Fruit fly (Drosophila melanogaster) whole organism, prepupa: ENCODE results near the gene Tpc1.
A peak's percentile ranks its signal among the peaks of the same experiment; 100 is the strongest.

Source experiments
- Blimp-1 ChIP-seq: fragments of 200-800 bp; sonication (Bioruptor generic); optimal IDR thresholded peaks from 3 replicates; lab custom pipeline; 2017; ENCODE audit warnings: missing biosample characterization, missing genetic modification characterization, mild to moderate bottlenecking, moderate library complexity, missing genetic modification reagents
- CG10631 ChIP-seq: fragments of 200-800 bp; sonication (Bioruptor generic); optimal IDR thresholded peaks from 2 replicates; lab custom pipeline; 2016; ENCODE audit warnings: missing biosample characterization, missing genetic modification characterization
- CG10669 ChIP-seq: fragments of 200-800 bp; sonication (Bioruptor generic); optimal IDR thresholded peaks from 3 replicates; lab custom pipeline; 2018; ENCODE audit warnings: missing biosample characterization, mild to moderate bottlenecking, missing genetic modification characterization, moderate library complexity
- CG11294 ChIP-seq: fragments of 200-800 bp; sonication (Bioruptor generic); IDR thresholded peaks from 2 replicates; pipeline ENCODE4 v1.3.6; 2022; ENCODE audit warnings: missing biosample characterization, missing genetic modification characterization
- CG11902 ChIP-seq: fragments of 200-800 bp; sonication (Bioruptor generic); optimal IDR thresholded peaks from 3 replicates; lab custom pipeline; 2016; ENCODE audit warnings: missing biosample characterization, missing genetic modification characterization
- CG15336 ChIP-seq: fragments of 200-800 bp; sonication (Bioruptor generic); IDR thresholded peaks from 2 replicates; pipeline ENCODE4 v1.3.6; 2022; ENCODE audit warnings: missing biosample characterization, missing genetic modification characterization
- CG3032 ChIP-seq: fragments of 200-800 bp; optimal IDR thresholded peaks from 2 replicates; lab custom pipeline; 2019; ENCODE audit warnings: missing biosample characterization, mild to moderate bottlenecking, missing genetic modification characterization, moderate library complexity
- CG31627 ChIP-seq: fragments of 200-800 bp; sonication (Bioruptor generic); optimal IDR thresholded peaks from 3 replicates; lab custom pipeline; 2016; ENCODE audit warnings: missing biosample characterization, missing genetic modification characterization
- CG32006 ChIP-seq: fragments of 200-800 bp; sonication (Bioruptor generic); optimal IDR thresholded peaks from 3 replicates; lab custom pipeline; 2017; ENCODE audit warnings: missing biosample characterization, mild to moderate bottlenecking, missing genetic modification characterization
- CG34406 ChIP-seq: fragments of 200-800 bp; sonication (Bioruptor generic); optimal IDR thresholded peaks from 3 replicates; lab custom pipeline; 2016; ENCODE audit warnings: missing biosample characterization, missing genetic modification characterization
- CG3919 ChIP-seq: fragments of 200-800 bp; sonication (Bioruptor generic); optimal IDR thresholded peaks from 3 replicates; lab custom pipeline; 2016; ENCODE audit warnings: missing biosample characterization, missing genetic modification characterization
- CG6276 ChIP-seq: fragments of 200-800 bp; sonication (Bioruptor generic); optimal IDR thresholded peaks from 2 replicates; lab custom pipeline; 2017; ENCODE audit warnings: missing biosample characterization, mild to moderate bottlenecking, missing genetic modification characterization
- CG6808 ChIP-seq: fragments of 200-800 bp; sonication (Bioruptor generic); optimal IDR thresholded peaks from 3 replicates; lab custom pipeline; 2017; ENCODE audit warnings: missing biosample characterization, missing genetic modification characterization, mild to moderate bottlenecking, moderate library complexity, missing genetic modification reagents
- CG6854 ChIP-seq: fragments of 200-800 bp; sonication (Bioruptor generic); optimal IDR thresholded peaks from 2 replicates; lab custom pipeline; 2017; ENCODE audit warnings: missing biosample characterization, mild to moderate bottlenecking, missing genetic modification characterization
- CG7368 ChIP-seq: fragments of 200-800 bp; sonication (Bioruptor generic); optimal IDR thresholded peaks from 3 replicates; lab custom pipeline; 2016; ENCODE audit warnings: missing biosample characterization, missing genetic modification characterization
- CG8119 ChIP-seq: fragments of 200-800 bp; sonication (Bioruptor generic); IDR thresholded peaks from 3 replicates; pipeline ENCODE4 v1.3.6; 2022; ENCODE audit warnings: missing biosample characterization, missing genetic modification characterization
- CG8319 ChIP-seq: fragments of 200-800 bp; sonication (Bioruptor generic); optimal IDR thresholded peaks from 3 replicates; lab custom pipeline; 2016; ENCODE audit warnings: missing biosample characterization, missing genetic modification characterization
- CG8632 ChIP-seq: fragments of 200-800 bp; sonication (Bioruptor generic); optimal IDR thresholded peaks from 3 replicates; lab custom pipeline; 2016; ENCODE audit warnings: missing biosample characterization, missing genetic modification characterization
- CG9139 ChIP-seq: fragments of 200-800 bp; sonication (Bioruptor generic); optimal IDR thresholded peaks from 3 replicates; lab custom pipeline; 2017; ENCODE audit warnings: missing biosample characterization, mild to moderate bottlenecking, missing genetic modification characterization
- Eip75B ChIP-seq: fragments of 200-800 bp; sonication (Bioruptor generic); optimal IDR thresholded peaks from 3 replicates; lab custom pipeline; 2016; ENCODE audit warnings: missing biosample characterization, missing genetic modification characterization
- Eip78C ChIP-seq: fragments of 200-800 bp; sonication (Bioruptor generic); peaks from one replicate; lab custom pipeline; 2016; ENCODE audit warnings: missing biosample characterization, missing genetic modification characterization
- Eip93F ChIP-seq: fragments of 200-800 bp; sonication (Bioruptor generic); optimal IDR thresholded peaks from 2 replicates; lab custom pipeline; 2016; ENCODE audit warnings: missing biosample characterization, mild to moderate bottlenecking, missing genetic modification characterization
- Ets96B ChIP-seq: fragments of 200-800 bp; optimal IDR thresholded peaks from 2 replicates; lab custom pipeline; 2019; ENCODE audit warnings: missing biosample characterization, mild to moderate bottlenecking, missing genetic modification characterization, moderate library complexity
- Gug ChIP-seq: fragments of 200-800 bp; sonication (Bioruptor generic); IDR thresholded peaks from 2 replicates; pipeline ENCODE4 v1.3.6; 2022; ENCODE audit warnings: missing biosample characterization, missing genetic modification characterization
- Hr38 ChIP-seq: sonication (Bioruptor generic); optimal IDR thresholded peaks from 2 replicates; lab custom pipeline; 2016; ENCODE audit warnings: missing biosample characterization, missing genetic modification characterization
- Hr39 ChIP-seq: fragments of 200-800 bp; sonication (Bioruptor generic); optimal IDR thresholded peaks from 2 replicates; lab custom pipeline; 2016; ENCODE audit warnings: missing biosample characterization, missing genetic modification characterization
- Hr4 ChIP-seq: fragments of 200-800 bp; sonication (Bioruptor generic); optimal IDR thresholded peaks from 3 replicates; lab custom pipeline; 2016; ENCODE audit warnings: missing biosample characterization, missing genetic modification characterization
- Lpt ChIP-seq: fragments of 200-800 bp; sonication (Bioruptor generic); optimal IDR thresholded peaks from 3 replicates; lab custom pipeline; 2016; ENCODE audit warnings: missing biosample characterization, missing genetic modification characterization
- Met ChIP-seq: fragments of 200-800 bp; sonication (Bioruptor generic); optimal IDR thresholded peaks from 3 replicates; lab custom pipeline; 2016; ENCODE audit warnings: missing biosample characterization, missing genetic modification characterization
- OdsH ChIP-seq: fragments of 200-800 bp; sonication (Bioruptor generic); optimal IDR thresholded peaks from 3 replicates; lab custom pipeline; 2016; ENCODE audit warnings: missing biosample characterization, missing genetic modification characterization
- Smox ChIP-seq: fragments of 200-800 bp; sonication (Bioruptor generic); optimal IDR thresholded peaks from 3 replicates; lab custom pipeline; 2016; ENCODE audit warnings: missing biosample characterization, missing genetic modification characterization
- Sox102F ChIP-seq: fragments of 200-800 bp; sonication (Bioruptor generic); optimal IDR thresholded peaks from 2 replicates; lab custom pipeline; 2016; ENCODE audit warnings: missing biosample characterization, mild to moderate bottlenecking, missing genetic modification characterization
- Sox14 ChIP-seq: fragments of 200-800 bp; sonication (Bioruptor generic); optimal IDR thresholded peaks from 3 replicates; lab custom pipeline; 2016; ENCODE audit warnings: missing biosample characterization, missing genetic modification characterization
- Sox15 ChIP-seq: fragments of 200-800 bp; sonication (Bioruptor generic); optimal IDR thresholded peaks from 3 replicates; lab custom pipeline; 2016; ENCODE audit warnings: missing biosample characterization, missing genetic modification characterization
- achi ChIP-seq: fragments of 200-800 bp; sonication (Bioruptor generic); optimal IDR thresholded peaks from 3 replicates; lab custom pipeline; 2016; ENCODE audit warnings: missing biosample characterization, missing genetic modification characterization
- cyc ChIP-seq: fragments of 200-800 bp; sonication (Bioruptor generic); optimal IDR thresholded peaks from 3 replicates; lab custom pipeline; 2016; ENCODE audit warnings: missing biosample characterization, missing genetic modification characterization
- dac ChIP-seq: fragments of 200-800 bp; sonication (Bioruptor generic); optimal IDR thresholded peaks from 2 replicates; lab custom pipeline; 2017; ENCODE audit warnings: missing biosample characterization, mild to moderate bottlenecking, missing genetic modification characterization
- dsx ChIP-seq: fragments of 200-800 bp; optimal IDR thresholded peaks from 3 replicates; lab custom pipeline; 2019; ENCODE audit warnings: missing biosample characterization, mild to moderate bottlenecking, missing genetic modification characterization, moderate library complexity; ENCODE audit not compliant: poor library complexity, severe bottlenecking
- esn ChIP-seq: fragments of 200-800 bp; sonication (Bioruptor generic); optimal IDR thresholded peaks from 2 replicates; lab custom pipeline; 2016; ENCODE audit warnings: missing biosample characterization, mild to moderate bottlenecking, missing genetic modification characterization, moderate library complexity
- fd59A ChIP-seq: fragments of 200-800 bp; sonication (Bioruptor generic); optimal IDR thresholded peaks from 2 replicates; lab custom pipeline; 2017; ENCODE audit warnings: missing biosample characterization, mild to moderate bottlenecking, missing genetic modification characterization, missing genetic modification reagents
- fd85E ChIP-seq: fragments of 200-800 bp; sonication (Bioruptor generic); optimal IDR thresholded peaks from 3 replicates; lab custom pipeline; 2016; ENCODE audit warnings: missing biosample characterization, missing genetic modification characterization
- fkh ChIP-seq: fragments of 200-800 bp; sonication (Bioruptor generic); optimal IDR thresholded peaks from 3 replicates; lab custom pipeline; 2017; ENCODE audit warnings: missing biosample characterization, mild to moderate bottlenecking, missing genetic modification characterization, moderate library complexity
- lz ChIP-seq: fragments of 200-800 bp; sonication (Bioruptor generic); optimal IDR thresholded peaks from 3 replicates; lab custom pipeline; 2016; ENCODE audit warnings: missing biosample characterization, missing genetic modification characterization
- pdm3 ChIP-seq: fragments of 200-800 bp; sonication (Bioruptor generic); optimal IDR thresholded peaks from 3 replicates; lab custom pipeline; 2016; ENCODE audit warnings: missing biosample characterization, missing genetic modification characterization
- salr ChIP-seq, 2 experiments: fragments of 200-800 bp; sonication (Bioruptor generic); optimal IDR thresholded peaks; 3 replicates each; lab custom pipeline; 2016 to 2018; ENCODE audit warnings: missing biosample characterization in 2 of 2, missing genetic modification characterization in 2 of 2, mild to moderate bottlenecking in 1 of 2
- spab ChIP-seq: fragments of 200-800 bp; sonication (Bioruptor generic); optimal IDR thresholded peaks from 2 replicates; lab custom pipeline; 2017; ENCODE audit warnings: missing biosample characterization, mild to moderate bottlenecking, missing genetic modification characterization, missing genetic modification reagents

Gene Tpc1

DNA sequence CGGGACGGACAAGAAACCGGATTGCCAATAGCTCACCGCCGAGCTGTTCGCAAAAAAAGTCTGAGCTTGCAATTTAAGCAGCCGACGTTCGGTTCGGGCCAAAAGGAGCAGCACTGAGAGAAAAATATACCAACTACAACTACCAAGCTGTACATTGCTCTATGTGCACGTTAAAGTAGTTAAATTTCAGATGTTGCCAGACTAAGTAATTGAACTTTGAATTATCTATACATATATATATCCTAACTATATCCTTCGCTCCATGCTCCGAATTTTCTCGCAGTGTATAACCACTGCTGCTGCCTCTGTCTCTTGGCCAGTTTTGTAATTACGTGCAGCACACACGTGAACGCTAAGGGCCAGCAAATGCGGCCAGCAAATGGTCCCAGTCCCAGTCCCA, 47.1 kb downstream of the Tpc1 start (continued):
- TF ChIP-seq fkh (GFP tag; lab: Kevin White, UChicago) (no peak), CG6808 (GFP tag; lab: Kevin White, UChicago) (peak; percentile 96), Hr39 (GFP tag; lab: Kevin White, UChicago) (peak; percentile 86), pdm3 (GFP tag; lab: Kevin White, UChicago) (peak; percentile 93), CG10631 (GFP tag; lab: Kevin White, UChicago) (peak; percentile 95), CG8319 (GFP tag; lab: Kevin White, UChicago) (peak; percentile 92), achi (peak; percentile 96), Ets96B (tag; lab: Kevin White, UChicago) (peak; percentile 95), dac (peak; percentile 92), Sox15 (GFP tag; lab: Kevin White, UChicago) (peak; percentile 90), Sox14 (GFP tag; lab: Kevin White, UChicago) (peak; percentile 90), CG3919 (GFP tag; lab: Kevin White, UChicago) (peak; percentile 98), CG9139 (GFP tag; lab: Kevin White, UChicago) (peak; percentile 92), CG15336 (GFP tag; lab: Robert Waterston, UW) (peak; percentile 97), Hr4 (GFP tag; lab: Kevin White, UChicago) (peak; percentile 95), cyc (peak; percentile 95)
- TF ChIP-seq, all 60 proteins: peak for 58

DNA sequence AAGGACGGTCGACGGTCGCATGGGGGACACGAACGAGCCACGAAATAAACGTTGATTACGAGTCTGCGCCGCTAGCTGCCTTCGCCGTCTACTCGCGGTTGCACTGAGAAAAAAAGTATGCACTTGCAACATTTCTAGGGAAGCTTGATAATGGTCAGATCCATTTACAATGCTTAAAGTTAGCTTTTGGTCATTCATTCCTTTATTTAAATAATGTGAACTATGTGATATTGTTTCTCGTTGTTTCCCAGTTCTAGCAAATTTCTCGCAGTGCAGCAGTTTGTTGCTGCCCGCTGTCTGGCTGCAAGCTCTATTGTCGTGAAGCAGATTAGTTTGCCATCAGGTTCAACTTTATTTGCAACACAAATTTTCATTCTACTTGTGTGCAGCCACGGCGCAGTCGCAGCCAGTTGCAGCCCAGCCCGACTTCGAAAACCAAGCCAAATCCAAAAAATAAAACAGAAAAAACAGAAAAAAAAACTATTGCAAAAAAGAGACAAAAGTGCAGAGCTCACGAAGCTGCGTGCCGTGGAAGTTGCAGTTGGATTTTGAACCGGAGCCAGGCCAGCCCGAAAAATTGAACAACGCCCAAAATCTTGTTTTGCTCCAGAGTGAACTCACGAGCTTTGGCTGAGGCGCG, 49.3 kb downstream of the Tpc1 start:
- TF ChIP-seq spab (GFP tag; lab: Kevin White, UChicago) (peak; percentile 90), Eip93F (no peak), achi (peak; percentile 73), Hr4 (GFP tag; lab: Kevin White, UChicago) (peak; percentile 83), CG6808 (GFP tag; lab: Kevin White, UChicago) (peak; percentile 93), CG11294 (GFP tag; lab: Robert Waterston, UW) (peak; percentile 87), Eip78C (GFP tag; lab: Kevin White, UChicago) (peak; percentile 94), lz (GFP tag; lab: Kevin White, UChicago) (peak; percentile 20), CG8119 (peak; percentile 88), Blimp-1 (GFP tag; lab: Kevin White, UChicago) (no peak), fd59A (peak; percentile 73), cyc (peak; percentile 43), CG15336 (GFP tag; lab: Robert Waterston, UW) (peak; percentile 89), Lpt (GFP tag; lab: Kevin White, UChicago) (peak; percentile 92), dsx (GFP tag; lab: Kevin White, UChicago) (peak; percentile 90), CG6276 (GFP tag; lab: Kevin White, UChicago) (peak; percentile 91), CG11902 (GFP tag; lab: Kevin White, UChicago) (peak; percentile 49), esn (GFP tag; lab: Kevin White, UChicago) (no peak), CG31627 (no peak), Ets96B (tag; lab: Kevin White, UChicago) (peak; percentile 93), Sox15 (GFP tag; lab: Kevin White, UChicago) (no peak), Eip75B (GFP tag; lab: Kevin White, UChicago) (peak; percentile 88), CG3919 (GFP tag; lab: Kevin White, UChicago) (peak; percentile 93), Sox102F (GFP tag; lab: Kevin White, UChicago) (no peak), CG34406 (GFP tag; lab: Kevin White, UChicago) (peak; percentile 28), CG6854 (GFP tag; lab: Kevin White, UChicago) (no peak), salr (GFP tag; optimal IDR thresholded peaks at IDR 0.05; lab: Kevin White, UChicago) (peak; percentile 37 to 86), CG9139 (GFP tag; lab: Kevin White, UChicago) (peak; percentile 83), CG8319 (GFP tag; lab: Kevin White, UChicago) (peak; percentile 55), Met (GFP tag; lab: Kevin White, UChicago) (peak; percentile 9), CG10669 (peak; percentile 89), Hr38 (GFP tag; lab: Kevin White, UChicago) (no peak), fd85E (GFP tag; lab: Kevin White, UChicago) (peak; percentile 4), dac (peak; percentile 68), CG3032 (peak; percentile 92), Gug (GFP tag; lab: Robert Waterston, UW) (peak; percentile 88), CG32006 (peak; percentile 88), CG8632 (peak; percentile 19), Hr39 (GFP tag; lab: Kevin White, UChicago) (no peak), CG7368 (GFP tag; lab: Kevin White, UChicago) (peak; percentile 73), OdsH (GFP tag; lab: Kevin White, UChicago) (peak; percentile 76), Smox (no peak)
